Worm (Caenorhabditis elegans): Measurements from ENCODE around the gene kin-21.

- TF ChIP-seq dao-5 (tag; optimal IDR thresholded peaks at IDR 0.05) = no peak
- TF ChIP-seq him-1 (tag; optimal IDR thresholded peaks at IDR 0.05) = no peak
Observed at ce11 chrIV:9849624-9850023, 16.9 kb downstream of the kin-21 start, which contains the start of gene K07F5.8.
